Fruit fly (Drosophila melanogaster): ENCODE measurements around the gene CG7523.

Gene CG7523

DNA sequence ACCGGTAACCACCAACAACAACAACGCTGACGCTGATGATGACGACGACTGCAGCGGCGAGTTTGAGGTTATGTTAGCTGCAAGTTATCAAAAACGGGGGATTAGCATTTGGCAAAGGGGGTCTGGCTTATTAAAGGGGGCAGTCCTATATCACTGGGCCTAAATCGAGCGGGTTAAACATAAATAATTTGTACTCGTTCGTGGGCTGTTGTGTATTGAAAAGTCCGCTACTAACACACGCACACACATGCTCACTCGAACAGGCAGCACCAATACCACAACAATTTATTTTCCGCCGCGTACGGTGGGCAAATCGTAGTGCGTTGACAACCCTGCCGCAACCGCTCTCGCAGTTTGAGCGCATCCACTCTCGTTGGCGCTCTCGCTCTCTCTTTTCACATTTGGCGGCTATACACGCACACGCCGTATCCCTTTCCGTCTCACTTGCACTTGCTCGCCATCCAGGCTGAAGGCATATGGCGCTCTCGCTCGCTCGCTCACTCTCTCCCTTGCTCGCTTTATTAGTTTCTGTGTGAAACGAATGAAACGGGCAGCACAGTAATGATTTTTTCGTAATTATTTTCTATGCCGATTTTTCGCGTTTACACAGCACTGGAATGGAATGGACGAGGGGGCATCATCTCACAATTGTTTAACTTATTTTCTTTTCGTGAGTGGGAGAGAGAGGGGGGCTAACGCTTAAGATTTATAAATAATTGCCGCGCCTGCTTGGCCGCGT is 46.3 kb upstream of the CG7523 start (continued):
- peak; percentile 37 for TF ChIP-seq Hmr (GFP tag; optimal IDR thresholded peaks at IDR 0.05)
- TF ChIP-seq Poxn (GFP tag; IDR thresholded peaks at IDR 0.05), result no peak
- no peak for TF ChIP-seq Rfx (GFP tag; IDR thresholded peaks at IDR 0.05)
- peak; percentile 2 for TF ChIP-seq PHDP (tag; optimal IDR thresholded peaks at IDR 0.05)
- no peak for TF ChIP-seq CG7556 (GFP tag; optimal IDR thresholded peaks at IDR 0.05)
- peak; percentile 45 for TF ChIP-seq CG4707 (GFP tag; optimal IDR thresholded peaks at IDR 0.05)
- peak; percentile 76 for TF ChIP-seq CG34376 (GFP tag; optimal IDR thresholded peaks at IDR 0.05)
- TF ChIP-seq Sry-δ (GFP tag; optimal IDR thresholded peaks at IDR 0.05), result peak; percentile 7
- peak; percentile 95 for TF ChIP-seq bigmax (GFP tag; optimal IDR thresholded peaks at IDR 0.05)
- TF ChIP-seq CG31365 (tag; optimal IDR thresholded peaks at IDR 0.05), result no peak
- peak; percentile 46 for TF ChIP-seq caup (GFP tag; optimal IDR thresholded peaks at IDR 0.05; ENCODE audit: severe bottlenecking)
- TF ChIP-seq CG9817 (tag; optimal IDR thresholded peaks at IDR 0.05), result no peak
- TF ChIP-seq CG2202 (tag; optimal IDR thresholded peaks at IDR 0.05), result no peak
- peak; percentile 30 for TF ChIP-seq fd64A (GFP tag; optimal IDR thresholded peaks at IDR 0.05)
- TF ChIP-seq CHES-1-like (GFP tag; optimal IDR thresholded peaks at IDR 0.05), result peak; percentile 34
- no peak for TF ChIP-seq fru (optimal IDR thresholded peaks at IDR 0.05)
- TF ChIP-seq Hand (GFP tag; optimal IDR thresholded peaks at IDR 0.05), result peak; percentile 15
- peak; percentile 72 for TF ChIP-seq cwo (GFP tag; optimal IDR thresholded peaks at IDR 0.05)
- TF ChIP-seq Opbp (GFP tag; IDR thresholded peaks at IDR 0.05; ENCODE audit: partially characterized antibody), result no peak
- no peak for TF ChIP-seq CG14441 (GFP tag; IDR thresholded peaks at IDR 0.05)
- peak; percentile 61 for TF ChIP-seq ERR (GFP tag; optimal IDR thresholded peaks at IDR 0.05)
- no peak for TF ChIP-seq mld (GFP tag; IDR thresholded peaks at IDR 0.05; ENCODE audit: partially characterized antibody)
- TF ChIP-seq CrebB (tag; optimal IDR thresholded peaks at IDR 0.05), result peak; percentile 65
- TF ChIP-seq dm (GFP tag; optimal IDR thresholded peaks at IDR 0.05), result peak; percentile 50
- no peak for TF ChIP-seq CG31224 (GFP tag; IDR thresholded peaks at IDR 0.05)
- peak; percentile 49 for TF ChIP-seq Bteb2 (GFP tag; optimal IDR thresholded peaks at IDR 0.05)
- TF ChIP-seq ash1 (GFP tag; optimal IDR thresholded peaks at IDR 0.05), result peak; percentile 27
- TF ChIP-seq CG10462 (GFP tag; optimal IDR thresholded peaks at IDR 0.05), result no peak

- TF ChIP-seq ac (GFP tag; optimal IDR thresholded peaks at IDR 0.05), result no peak
- TF ChIP-seq Drgx (GFP tag; IDR thresholded peaks at IDR 0.05), result 0 out of 2 replicates have a peak, but pooled peaks have one; percentile 25
- TF ChIP-seq sr (GFP tag; IDR thresholded peaks at IDR 0.05), result peak; percentile 94
- TF ChIP-seq sug (tag; optimal IDR thresholded peaks at IDR 0.05), result peak; percentile 29
- peak; percentile 69 for TF ChIP-seq Med (GFP tag)
- TF ChIP-seq CG16779 (GFP tag; IDR thresholded peaks at IDR 0.05), result 0 out of 2 replicates have a peak, but pooled peaks have one; percentile 16
- peak; percentile 9 for TF ChIP-seq CG10543 (GFP tag; optimal IDR thresholded peaks at IDR 0.05)
- TF ChIP-seq pros (GFP tag; optimal IDR thresholded peaks at IDR 0.05), result peak; percentile 54
- TF ChIP-seq schlank (tag; optimal IDR thresholded peaks at IDR 0.05), result no peak
- peak; percentile 55 for TF ChIP-seq abd-A (tag; optimal IDR thresholded peaks at IDR 0.05)
- no peak for TF ChIP-seq CG14965 (GFP tag; optimal IDR thresholded peaks at IDR 0.05; ENCODE audit: borderline replicate concordance)
- peak; percentile 83 for TF ChIP-seq CG7987 (GFP tag; optimal IDR thresholded peaks at IDR 0.05)
- no peak for TF ChIP-seq CkIIα-i1 (GFP tag; IDR thresholded peaks at IDR 0.05)
- no peak for TF ChIP-seq Sry-δ (GFP tag; optimal IDR thresholded peaks at IDR 0.05)
- TF ChIP-seq Awh (GFP tag; IDR thresholded peaks at IDR 0.05), result no peak
- no peak for TF ChIP-seq D19A (tag; optimal IDR thresholded peaks at IDR 0.05)
- TF ChIP-seq CG18599 (GFP tag; optimal IDR thresholded peaks at IDR 0.05), result peak; percentile 11
- no peak for TF ChIP-seq CG9817 (tag; optimal IDR thresholded peaks at IDR 0.05)
- no peak for TF ChIP-seq zen2 (GFP tag; IDR thresholded peaks at IDR 0.05; ENCODE audit: partially characterized antibody)
- no peak for TF ChIP-seq ap (GFP tag; IDR thresholded peaks at IDR 0.05)
- TF ChIP-seq CG15479 (GFP tag; optimal IDR thresholded peaks at IDR 0.05), result no peak
- TF ChIP-seq CG4360 (GFP tag; IDR thresholded peaks at IDR 0.05), result peak; percentile 47
- peak; percentile 97 for TF ChIP-seq crol (GFP tag; IDR thresholded peaks at IDR 0.05)
Observed at dm6 chr3R:17714773-17715344, 44.2 kb upstream of the CG7523 start.
